Fruit fly (Drosophila melanogaster) whole organism, wandering third instar larva: Measurements from ENCODE around the gene CG5191.

Experiments used
- fru ChIP-seq: fragments of 200-800 bp; sonication (Bioruptor generic); optimal IDR thresholded peaks from 3 replicates; lab custom pipeline; 2016; ENCODE audit warnings: missing biosample characterization, mild to moderate bottlenecking, missing genetic modification characterization
- lola ChIP-seq: fragments of >200 bp; optimal IDR thresholded peaks from 2 replicates; lab custom pipeline; 2017; ENCODE audit warnings: missing biosample characterization, missing genetic modification characterization
- psq ChIP-seq: fragments of 200-800 bp; sonication (Bioruptor generic); optimal IDR thresholded peaks from 3 replicates; lab custom pipeline; 2017; ENCODE audit warnings: missing biosample characterization, mild to moderate bottlenecking, missing genetic modification characterization, moderate library complexity

DNA sequence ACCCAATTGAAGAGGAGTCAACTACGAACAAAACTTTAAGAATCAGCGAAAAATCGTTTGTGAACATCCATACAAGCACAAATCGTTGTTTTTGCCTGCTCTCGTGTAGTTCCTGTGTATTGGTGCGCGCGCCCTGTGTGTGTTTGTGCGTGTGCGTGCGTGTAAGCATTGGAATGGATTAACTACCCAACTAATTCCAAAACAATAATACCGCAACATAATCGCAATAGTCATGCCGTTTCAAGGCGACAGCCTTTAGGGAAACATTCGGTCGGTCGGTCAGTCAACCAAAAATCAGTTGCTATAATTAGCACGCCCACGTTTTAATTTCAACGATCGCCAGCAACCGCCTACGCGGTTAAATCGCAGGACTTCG is 32.8 kb downstream of the CG5191 start:
- TF ChIP-seq psq (GFP tag; lab: Kevin White, UChicago) (no peak), fru (GFP tag; lab: Kevin White, UChicago) (no peak), lola (GFP tag; lab: Kevin White, UChicago) (no peak)
